Worm (Caenorhabditis elegans) whole organism, young adult: ENCODE measurements around the gene C44B7.5.

Source experiments
- B0261.1 ChIP-seq: sonication (generic microtip); optimal IDR thresholded peaks from 2 replicates; lab custom pipeline; 2016; ENCODE audit warnings: mild to moderate bottlenecking, missing genetic modification characterization, moderate library complexity, missing compliant biosample characterization
- F23B12.7 ChIP-seq: sonication (generic microtip); optimal IDR thresholded peaks from 2 replicates; lab custom pipeline; 2017; ENCODE audit warnings: missing genetic modification characterization, mild to moderate bottlenecking, missing compliant biosample characterization, antibody characterized with exemption, moderate library complexity; ENCODE audit not compliant: insufficient read depth
- F52B5.7 ChIP-seq: sonication (generic microtip); optimal IDR thresholded peaks from 2 replicates; lab custom pipeline; 2016; ENCODE audit warnings: mild to moderate bottlenecking, missing genetic modification characterization, missing compliant biosample characterization
- F57A8.1 ChIP-seq: fragments of 200-800 bp; sonication (Bioruptor generic); optimal IDR thresholded peaks from 2 replicates; lab custom pipeline; 2018; ENCODE audit warnings: mild to moderate bottlenecking, missing genetic modification characterization, moderate library complexity, missing compliant biosample characterization
- T07F8.4 ChIP-seq: sonication (generic microtip); optimal IDR thresholded peaks from 2 replicates; lab custom pipeline; 2016; ENCODE audit warnings: mild to moderate bottlenecking, missing genetic modification characterization, moderate library complexity, missing compliant biosample characterization
- Y56A3A.18 ChIP-seq: fragments of 200-800 bp; sonication (Bioruptor generic); IDR thresholded peaks from 2 replicates; pipeline ENCODE4 v1.3.6; 2022; ENCODE audit warnings: missing genetic modification reagents, missing genetic modification characterization, missing compliant biosample characterization
- Y95B8A.8 ChIP-seq: fragments of 200-800 bp; sonication (Bioruptor generic); IDR thresholded peaks from 2 replicates; pipeline ENCODE4 v1.3.6; 2022; ENCODE audit warnings: missing genetic modification reagents, missing genetic modification characterization, missing compliant biosample characterization
- ZK185.1 ChIP-seq: sonication (generic microtip); optimal IDR thresholded peaks from 2 replicates; lab custom pipeline; 2016; ENCODE audit warnings: mild to moderate bottlenecking, missing genetic modification characterization, missing compliant biosample characterization; ENCODE audit not compliant: poor library complexity, severe bottlenecking
- aptf-3 ChIP-seq: fragments of 200-800 bp; sonication (Bioruptor generic); IDR thresholded peaks from 2 replicates; pipeline ENCODE4 v1.3.6; 2022; ENCODE audit warnings: missing genetic modification characterization, missing compliant biosample characterization
- athp-1 ChIP-seq: sonication (generic microtip); optimal IDR thresholded peaks from 2 replicates; lab custom pipeline; 2017; ENCODE audit warnings: mild to moderate bottlenecking, missing genetic modification characterization, missing compliant biosample characterization
- ccch-3 ChIP-seq: fragments of 200-800 bp; sonication (Bioruptor generic); optimal IDR thresholded peaks from 2 replicates; lab custom pipeline; 2018; ENCODE audit warnings: mild to moderate bottlenecking, missing genetic modification characterization, missing compliant biosample characterization
- cebp-1 ChIP-seq, 2 experiments: fragments of 200-800 bp in 1 of 2; sonication (Bioruptor generic) in 1 of 2; sonication (generic microtip) in 1 of 2; IDR thresholded peaks in 1 of 2; optimal IDR thresholded peaks in 1 of 2; 2 replicates each; pipeline versions ENCODE4 v1.3.6 to Lab custom; 2017 to 2022; ENCODE audit warnings: missing compliant biosample characterization in 2 of 2, missing genetic modification characterization in 2 of 2, mild to moderate bottlenecking in 1 of 2, missing genetic modification reagents in 1 of 2, moderate library complexity in 1 of 2
- die-1 ChIP-seq: sonication (generic microtip); optimal IDR thresholded peaks from 2 replicates; lab custom pipeline; 2016; ENCODE audit warnings: missing genotype, mild to moderate bottlenecking, missing genetic modification characterization, missing compliant biosample characterization
- dox-1 ChIP-seq: fragments of 200-800 bp; sonication (Bioruptor generic); IDR thresholded peaks from 2 replicates; pipeline ENCODE4 v1.3.6; 2022; ENCODE audit warnings: missing genetic modification reagents, missing genetic modification characterization, missing compliant biosample characterization
- dpff-1 ChIP-seq: sonication (generic microtip); optimal IDR thresholded peaks from 2 replicates; lab custom pipeline; 2017; ENCODE audit warnings: mild to moderate bottlenecking, missing genetic modification characterization, missing compliant biosample characterization
- ekl-4 ChIP-seq: fragments of 200-800 bp; sonication (Bioruptor generic); IDR thresholded peaks from 2 replicates; pipeline ENCODE4 v1.3.6; 2022; ENCODE audit warnings: missing genetic modification reagents, missing genetic modification characterization, missing compliant biosample characterization
- gei-17 ChIP-seq: fragments of 200-800 bp; sonication (Bioruptor generic); optimal IDR thresholded peaks from 2 replicates; lab custom pipeline; 2018; ENCODE audit warnings: mild to moderate bottlenecking, missing genetic modification characterization, missing compliant biosample characterization
- him-1 ChIP-seq: sonication (generic microtip); optimal IDR thresholded peaks from 2 replicates; lab custom pipeline; 2016; ENCODE audit warnings: missing genotype, missing genetic modification reagents, missing genetic modification characterization, missing compliant biosample characterization
- hlh-26 ChIP-seq: fragments of 200-800 bp; sonication (Bioruptor generic); conservative IDR thresholded peaks from 2 replicates; pipeline ENCODE4 v1.3.6; 2022; ENCODE audit warnings: missing genetic modification reagents, missing genetic modification characterization, missing compliant biosample characterization
- hmg-1.2 ChIP-seq: fragments of 200-800 bp; sonication (Bioruptor generic); IDR thresholded peaks from 2 replicates; pipeline ENCODE4 v1.3.6; 2022; ENCODE audit warnings: missing genetic modification reagents, missing genetic modification characterization, missing compliant biosample characterization
- hsf-1 ChIP-seq: fragments of 200-800 bp; sonication (Bioruptor generic); IDR thresholded peaks from 2 replicates; pipeline ENCODE4 v1.3.6; 2022; ENCODE audit warnings: missing genetic modification reagents, missing genetic modification characterization, missing compliant biosample characterization
- lin-26 ChIP-seq: fragments of 200-800 bp; sonication (Bioruptor generic); IDR thresholded peaks from 2 replicates; pipeline ENCODE4 v1.3.6; 2022; ENCODE audit warnings: missing genetic modification reagents, missing genetic modification characterization, missing compliant biosample characterization
- lir-1 ChIP-seq: fragments of 200-800 bp; sonication (Bioruptor generic); conservative IDR thresholded peaks from 2 replicates; pipeline ENCODE4 v1.3.6; 2022; ENCODE audit warnings: missing genetic modification reagents, missing genetic modification characterization, missing compliant biosample characterization
- lsl-1 ChIP-seq: fragments of 200-800 bp; sonication (Bioruptor generic); optimal IDR thresholded peaks from 2 replicates; lab custom pipeline; 2018; ENCODE audit warnings: mild to moderate bottlenecking, missing genetic modification characterization, moderate library complexity, missing compliant biosample characterization
- madf-8 ChIP-seq: fragments of 200-800 bp; sonication (Bioruptor generic); conservative IDR thresholded peaks from 2 replicates; pipeline ENCODE4 v1.3.6; 2022; ENCODE audit warnings: missing genetic modification reagents, missing genetic modification characterization, missing compliant biosample characterization
- mxl-1 ChIP-seq: sonication (generic microtip); optimal IDR thresholded peaks from 2 replicates; lab custom pipeline; 2016; ENCODE audit warnings: missing genetic modification characterization, missing compliant biosample characterization
- nhr-27 ChIP-seq: fragments of 200-800 bp; sonication (Bioruptor generic); optimal IDR thresholded peaks from 2 replicates; lab custom pipeline; 2018; ENCODE audit warnings: mild to moderate bottlenecking, missing genetic modification characterization, moderate library complexity, missing compliant biosample characterization
- nhr-80 ChIP-seq: sonication (generic microtip); optimal IDR thresholded peaks from 2 replicates; lab custom pipeline; 2016; ENCODE audit warnings: missing genetic modification characterization, missing compliant biosample characterization
- nhr-90 ChIP-seq: sonication (generic microtip); optimal IDR thresholded peaks from 2 replicates; lab custom pipeline; 2016; ENCODE audit warnings: missing genotype, mild to moderate bottlenecking, missing genetic modification characterization, missing compliant biosample characterization
- pbrm-1 ChIP-seq: fragments of 200-800 bp; sonication (Bioruptor generic); IDR thresholded peaks from 2 replicates; pipeline ENCODE4 v1.3.6; 2022; ENCODE audit warnings: missing genetic modification reagents, missing genetic modification characterization, missing compliant biosample characterization
- rec-8 ChIP-seq, 2 experiments: sonication (generic microtip); optimal IDR thresholded peaks; 2 replicates each; lab custom pipeline; 2016; ENCODE audit warnings: mild to moderate bottlenecking in 2 of 2, missing genetic modification characterization in 2 of 2, missing genetic modification reagents in 2 of 2, missing genotype in 2 of 2, missing biosample characterization in 1 of 2, missing compliant biosample characterization in 1 of 2, moderate library complexity in 1 of 2
- snpc-1.1 ChIP-seq: sonication (generic microtip); optimal IDR thresholded peaks from 2 replicates; lab custom pipeline; 2017; ENCODE audit warnings: missing genetic modification characterization, mild to moderate bottlenecking, missing compliant biosample characterization, antibody characterized with exemption, moderate library complexity, missing genotype, missing genetic modification reagents; ENCODE audit not compliant: insufficient read depth
- snpc-4 ChIP-seq, 5 experiments: fragments of 150-350 bp in 1 of 5; sonication (generic microtip) in 4 of 5; optimal IDR thresholded peaks; 2 replicates each; lab custom pipeline; 2014 to 2018; ENCODE audit warnings: missing genetic modification characterization in 5 of 5, missing biosample characterization in 3 of 5, antibody characterized with exemption in 2 of 5, mild to moderate bottlenecking in 2 of 5, missing compliant biosample characterization in 2 of 5, missing genotype in 2 of 5, moderate library complexity in 2 of 5, missing genetic modification reagents in 1 of 5
- tbp1 ChIP-seq: fragments of 200-800 bp; sonication (Bioruptor generic); optimal IDR thresholded peaks from 2 replicates; lab custom pipeline; 2018; ENCODE audit warnings: mild to moderate bottlenecking, missing genetic modification characterization, missing compliant biosample characterization
- tbx-9 ChIP-seq: sonication (generic microtip); optimal IDR thresholded peaks from 2 replicates; lab custom pipeline; 2016; ENCODE audit warnings: borderline replicate concordance, missing genetic modification characterization, inconsistent platforms, missing compliant biosample characterization
- xnd-1 ChIP-seq: sonication (generic microtip); optimal IDR thresholded peaks from 2 replicates; lab custom pipeline; 2016; ENCODE audit warnings: missing genotype, missing genetic modification reagents, missing genetic modification characterization, missing compliant biosample characterization
- ztf-28 ChIP-seq: fragments of 200-800 bp; sonication (Bioruptor generic); IDR thresholded peaks from 2 replicates; pipeline ENCODE4 v1.3.6; 2022; ENCODE audit warnings: missing genetic modification reagents, missing genetic modification characterization, missing compliant biosample characterization

The C44B7.5 gene

DNA sequence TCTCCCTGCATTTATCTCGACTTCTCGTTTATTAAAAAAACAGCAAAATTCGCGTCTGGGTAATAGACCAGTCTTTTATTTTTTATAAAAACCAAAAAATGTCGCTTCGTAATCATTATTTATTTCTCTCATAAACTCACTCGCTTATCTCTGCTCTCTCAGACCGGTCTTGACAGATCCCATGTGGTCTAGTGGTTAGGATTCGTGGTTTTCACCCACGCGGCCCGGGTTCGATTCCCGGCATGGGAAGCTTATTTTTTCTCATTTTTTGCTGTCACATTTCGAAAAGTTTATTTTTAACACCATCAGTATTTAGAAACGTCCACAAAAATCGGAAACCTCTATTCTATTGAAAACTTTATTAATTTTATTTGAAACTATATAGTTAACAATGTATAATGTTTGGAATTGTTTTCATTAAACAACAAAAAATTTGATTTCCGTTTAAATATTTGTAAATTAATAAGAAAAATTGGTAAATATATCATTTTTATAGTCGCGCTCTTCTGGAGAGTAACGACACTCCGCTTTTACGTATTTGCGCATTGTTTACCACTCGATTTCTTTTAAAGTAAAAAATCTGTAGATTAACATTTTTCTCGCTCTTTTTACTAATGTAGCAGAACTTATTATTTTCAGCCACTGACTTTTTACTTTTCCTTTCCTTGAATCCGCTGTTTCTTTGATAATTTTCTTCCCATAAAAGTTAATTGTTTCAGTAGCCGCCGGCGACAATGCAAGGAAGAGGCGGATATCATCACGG, 25.8 kb upstream of the C44B7.5 start, which contains the start of gene hrpl-1 (continued):
- peak; percentile 74 for TF ChIP-seq die-1 (tag; lab: Kevin White, UChicago)
- TF ChIP-seq mxl-1 (tag; lab: Kevin White, UChicago): peak; percentile 20
- TF ChIP-seq tbp1 (GFP tag; lab: Kevin White, UChicago): peak; percentile 90
- peak; percentile 73 for TF ChIP-seq B0261.1 (tag; lab: Kevin White, UChicago)
- TF ChIP-seq snpc-4 (GFP tag; optimal IDR thresholded peaks at IDR 0.05; lab: Kevin White, UChicago): no peak
- peak in 1 of 4 experiments; percentile 11 for TF ChIP-seq snpc-4 (tag; optimal IDR thresholded peaks at IDR 0.05; lab: Kevin White, UChicago)
- TF ChIP-seq hmg-1.2: peak; percentile 29; the same call in 1 of the 2 replicates
- TF ChIP-seq him-1 (tag; lab: Kevin White, UChicago): peak; percentile 15
- 0 out of 2 replicates have a peak, but pooled peaks have one; percentile 57 for TF ChIP-seq lin-26 (GFP tag; lab: Robert Waterston, UW)
- no peak for TF ChIP-seq T07F8.4 (tag; lab: Kevin White, UChicago)
- peak; percentile 20 for TF ChIP-seq nhr-90 (tag; lab: Kevin White, UChicago)

DNA sequence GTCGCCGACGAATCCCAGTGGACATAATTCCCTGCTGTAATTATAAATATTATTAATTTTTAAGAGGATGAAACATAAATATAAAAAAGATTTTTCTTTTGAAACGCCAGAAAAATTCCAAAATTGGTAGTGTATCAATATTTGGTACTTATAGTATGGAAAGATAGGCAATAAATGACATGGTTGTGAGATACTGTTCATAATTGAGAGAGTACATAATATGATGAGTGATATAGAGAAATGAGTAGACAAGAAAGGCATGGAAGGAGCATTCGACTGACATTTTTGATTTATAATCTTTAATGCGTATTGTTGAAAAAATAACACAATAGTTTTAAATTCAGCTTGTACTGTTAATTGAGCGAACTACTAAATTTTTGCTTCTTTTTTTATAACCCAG, 25.1 kb upstream of the C44B7.5 start, which contains the start of gene C44B7.11:
Gene C44B7.11 (minus strand): TSS at position 34 of the 400 bp plus-strand sequence.
- TF ChIP-seq nhr-80 (tag; lab: Kevin White, UChicago) (peak; percentile 30), nhr-27 (tag; lab: Kevin White, UChicago) (no peak)

DNA sequence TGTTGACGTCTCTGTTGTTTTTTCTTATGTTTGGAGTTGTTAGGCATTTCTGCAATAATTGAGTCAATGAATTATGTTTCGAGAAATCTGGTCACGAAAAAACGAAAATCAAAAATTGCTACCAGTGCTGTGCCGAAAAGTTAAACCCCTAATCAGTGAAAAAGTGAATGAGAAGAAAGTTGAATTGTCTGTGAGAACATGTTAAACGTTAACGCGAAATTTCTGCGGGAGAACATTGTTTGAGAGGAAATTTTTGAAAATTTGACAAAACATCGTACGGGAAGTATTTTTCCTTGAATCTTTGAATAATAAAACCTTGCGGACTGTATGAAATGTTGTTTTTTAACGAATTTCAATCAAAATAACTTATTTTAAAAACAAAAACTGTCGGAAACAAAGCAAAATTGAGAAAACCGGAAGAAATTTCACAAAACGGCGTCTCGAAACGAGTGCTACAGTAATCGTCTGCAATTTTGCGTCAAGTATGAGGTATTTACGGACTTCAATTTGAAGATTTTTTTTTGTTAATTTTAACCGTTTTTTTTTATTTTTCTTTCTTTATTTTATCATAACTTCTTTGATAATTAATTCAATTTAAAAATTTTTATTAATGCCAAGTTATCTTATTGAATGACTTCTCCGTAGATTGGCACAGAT, 21.3 kb upstream of the C44B7.5 start, which contains the start of gene adal-1:
Gene adal-1 (minus strand): TSS at position 51 of the 657 bp plus-strand sequence.
- TF ChIP-seq F52B5.7 (tag; lab: Kevin White, UChicago): no peak
- peak; percentile 6 for TF ChIP-seq snpc-1.1 (tag; lab: Kevin White, UChicago)
- no peak for TF ChIP-seq hsf-1
- TF ChIP-seq tbx-9 (tag; lab: Kevin White, UChicago): no peak
- no peak for TF ChIP-seq madf-8 (GFP tag; lab: Robert Waterston, UW)
- TF ChIP-seq nhr-27 (tag; lab: Kevin White, UChicago): no peak
- peak; percentile 61 for TF ChIP-seq lsl-1 (GFP tag; lab: Kevin White, UChicago)

DNA sequence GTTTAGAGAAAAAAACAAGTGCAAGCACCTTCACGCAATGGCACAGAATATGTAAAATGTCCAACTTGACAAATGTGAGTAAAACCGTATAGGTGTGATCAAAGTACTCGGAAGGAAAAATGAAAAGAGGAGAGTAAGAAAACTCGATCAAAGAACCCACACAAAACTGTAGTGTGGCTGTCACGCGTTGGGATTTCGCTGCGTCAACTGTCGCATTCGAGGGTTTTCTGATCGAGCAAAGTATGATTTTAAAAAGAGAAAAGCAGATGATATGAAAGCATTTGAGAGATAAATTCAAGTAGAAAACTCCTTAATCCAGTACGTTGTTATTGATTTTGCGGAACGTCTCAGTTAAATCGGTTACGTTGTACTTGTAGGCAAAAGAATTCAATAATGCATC, 19.4 kb upstream of the C44B7.5 start:
- TF ChIP-seq rec-8 (tag; optimal IDR thresholded peaks at IDR 0.05; lab: Kevin White, UChicago): no peak
- TF ChIP-seq him-1 (tag; lab: Kevin White, UChicago): no peak
- TF ChIP-seq dox-1: no peak
- no peak for TF ChIP-seq Y56A3A.18
- TF ChIP-seq snpc-1.1 (tag; lab: Kevin White, UChicago): no peak
- no peak for TF ChIP-seq pbrm-1 (GFP tag; lab: Robert Waterston, UW)
- TF ChIP-seq ccch-3 (GFP tag; lab: Kevin White, UChicago): no peak
- no peak for TF ChIP-seq T07F8.4 (tag; lab: Kevin White, UChicago)
- 0 out of 2 replicates have a peak, but pooled peaks have one; percentile 16 for TF ChIP-seq hsf-1
- no peak for TF ChIP-seq F23B12.7
- no peak for TF ChIP-seq dpff-1 (tag; lab: Kevin White, UChicago)
- no peak for TF ChIP-seq cebp-1 (GFP tag; IDR thresholded peaks at IDR 0.05; lab: Robert Waterston, UW)
- TF ChIP-seq cebp-1 (tag; optimal IDR thresholded peaks at IDR 0.05; lab: Kevin White, UChicago): peak; percentile 35
- no peak for TF ChIP-seq athp-1
- 0 out of 2 replicates have a peak, but pooled peaks have one; percentile 50 for TF ChIP-seq lir-1 (GFP tag; lab: Robert Waterston, UW)
- TF ChIP-seq F57A8.1 (GFP tag; lab: Kevin White, UChicago): no peak
- no peak; the same call in 1 of the 2 replicates for TF ChIP-seq Y95B8A.8 (GFP tag; lab: Robert Waterston, UW)
- no peak for TF ChIP-seq hlh-26 (GFP tag; lab: Robert Waterston, UW)
- no peak for TF ChIP-seq aptf-3 (GFP tag; lab: Robert Waterston, UW)
- TF ChIP-seq mxl-1 (tag; lab: Kevin White, UChicago): no peak
- no peak for TF ChIP-seq gei-17 (GFP tag; lab: Kevin White, UChicago)
- no peak for TF ChIP-seq ztf-28 (GFP tag; lab: Robert Waterston, UW)
- no peak for TF ChIP-seq xnd-1 (tag; lab: Kevin White, UChicago)
- no peak for TF ChIP-seq ZK185.1 (tag; lab: Kevin White, UChicago)
- no peak for TF ChIP-seq ekl-4 (GFP tag; lab: Robert Waterston, UW)
